Worm (Caenorhabditis elegans): ENCODE data around the gene eif-1.

- no peak for TF ChIP-seq ztf-11 (tag; optimal IDR thresholded peaks at IDR 0.05)
- TF ChIP-seq lin-15B (tag; optimal IDR thresholded peaks at IDR 0.05): no peak
- no peak for TF ChIP-seq nhr-11 (tag; optimal IDR thresholded peaks at IDR 0.05)
- TF ChIP-seq lin-39 (tag; optimal IDR thresholded peaks at IDR 0.05): no peak
- TF ChIP-seq nhr-28 (tag; optimal IDR thresholded peaks at IDR 0.05): no peak
- TF ChIP-seq ces-1 (GFP tag; optimal IDR thresholded peaks at IDR 0.05): no peak
- no peak for TF ChIP-seq tbx-2 (tag; optimal IDR thresholded peaks at IDR 0.05)
- TF ChIP-seq zag-1 (tag; optimal IDR thresholded peaks at IDR 0.05): no peak
- TF ChIP-seq sptf-1 (tag; optimal IDR thresholded peaks at IDR 0.05): no peak
- TF ChIP-seq zip-4 (GFP tag; optimal IDR thresholded peaks at IDR 0.05): no peak
- TF ChIP-seq nhr-237 (tag; optimal IDR thresholded peaks at IDR 0.05): no peak
- TF ChIP-seq pax-3 (tag; optimal IDR thresholded peaks at IDR 0.05): no peak
Observed at ce11 chrII:5014399-5014798, 21.0 kb upstream of the eif-1 start, which contains the start of gene F59A6.2.
